Worm (Caenorhabditis elegans): ENCODE data around the gene hpo-30.

- TF ChIP-seq sptf-2 (GFP tag; optimal IDR thresholded peaks at IDR 0.05) (no peak), tbp1 (GFP tag; optimal IDR thresholded peaks at IDR 0.05) (no peak), F49E8.2 (tag; optimal IDR thresholded peaks at IDR 0.05; ENCODE audit: insufficient read depth) (no peak), lin-54 (GFP tag; optimal IDR thresholded peaks at IDR 0.05) (no peak), mel-28 (tag; optimal IDR thresholded peaks at IDR 0.05; ENCODE audit: borderline replicate concordance) (no peak), hrde-1 (tag; optimal IDR thresholded peaks at IDR 0.05; ENCODE audit: borderline replicate concordance) (no peak), K12H6.12 (tag; optimal IDR thresholded peaks at IDR 0.05) (no peak), nfya-1 (tag; optimal IDR thresholded peaks at IDR 0.05; ENCODE audit: borderline replicate concordance, insufficient read depth) (no peak), snpc-1.3 (tag; optimal IDR thresholded peaks at IDR 0.05; ENCODE audit: insufficient read depth) (no peak), lsl-1 (GFP tag; optimal IDR thresholded peaks at IDR 0.05) (no peak), unc-62 (GFP tag; optimal IDR thresholded peaks at IDR 0.05) (no peak), ama-1 (optimal IDR thresholded peaks at IDR 0.05) (no peak), ama-1 (GFP tag; optimal IDR thresholded peaks at IDR 0.05) (no peak), pha-4 (tag; optimal IDR thresholded peaks at IDR 0.05) (no peak), ztf-25 (GFP tag; IDR thresholded peaks at IDR 0.05) (no peak)
Observed at ce11 chrV:12276946-12277345, 33.2 kb downstream of the hpo-30 start, which contains the start of gene bnc-1.
